Fruit fly (Drosophila melanogaster) whole organism, embryonic: ENCODE results near the gene CG8042.
A peak's percentile ranks its signal among the peaks of the same experiment; 100 is the strongest.

Experiments
- CG11247 ChIP-seq: fragments of 200-800 bp; sonication (Bioruptor generic); IDR thresholded peaks from 2 replicates; pipeline ENCODE4 v1.3.6; 2022; ENCODE audit warnings: missing biosample characterization, missing genetic modification characterization
- CG12219 ChIP-seq: fragments of 200-800 bp; sonication (Bioruptor generic); optimal IDR thresholded peaks from 3 replicates; lab custom pipeline; 2018; ENCODE audit warnings: missing biosample characterization, mild to moderate bottlenecking, missing genetic modification characterization
- CG12769 ChIP-seq: fragments of 200-800 bp; sonication (Bioruptor generic); optimal IDR thresholded peaks from 2 replicates; lab custom pipeline; 2019; ENCODE audit warnings: missing biosample characterization, mild to moderate bottlenecking, missing genetic modification characterization, moderate library complexity
- CG14441 ChIP-seq: fragments of 200-800 bp; sonication (Bioruptor generic); IDR thresholded peaks from 2 replicates; pipeline ENCODE4 v1.3.6; 2022; ENCODE audit warnings: missing biosample characterization, missing genetic modification characterization
- CG1529 ChIP-seq: fragments of 200-800 bp; sonication (Bioruptor generic); optimal IDR thresholded peaks from 3 replicates; lab custom pipeline; 2018; ENCODE audit warnings: missing biosample characterization, missing genetic modification characterization
- CG17186 ChIP-seq: fragments of 200-800 bp; sonication (Bioruptor generic); optimal IDR thresholded peaks from 3 replicates; lab custom pipeline; 2017; ENCODE audit warnings: missing biosample characterization, missing genetic modification reagents, missing genetic modification characterization
- CG17829 ChIP-seq: fragments of 200-800 bp; optimal IDR thresholded peaks from 2 replicates; lab custom pipeline; 2019; ENCODE audit warnings: missing biosample characterization, mild to moderate bottlenecking, missing genetic modification characterization, moderate library complexity
- CG2120 ChIP-seq: fragments of 200-800 bp; sonication (Bioruptor generic); optimal IDR thresholded peaks from 3 replicates; lab custom pipeline; 2016; ENCODE audit warnings: missing biosample characterization, missing genetic modification characterization
- CG31388 ChIP-seq: fragments of 200-800 bp; sonication (Bioruptor generic); optimal IDR thresholded peaks from 2 replicates; lab custom pipeline; 2016; ENCODE audit warnings: missing biosample characterization, missing genetic modification characterization
- CG32767 ChIP-seq: fragments of 200-800 bp; sonication (Bioruptor generic); IDR thresholded peaks from 2 replicates; pipeline ENCODE4 v1.3.6; 2022; ENCODE audit warnings: missing biosample characterization, missing genetic modification characterization
- CG5180 ChIP-seq: fragments of 200-800 bp; sonication (Bioruptor generic); optimal IDR thresholded peaks from 3 replicates; lab custom pipeline; 2017; ENCODE audit warnings: missing biosample characterization, missing genetic modification characterization, mild to moderate bottlenecking, moderate library complexity, missing genetic modification reagents
- CG7987 ChIP-seq: fragments of 200-800 bp; sonication (Bioruptor generic); optimal IDR thresholded peaks from 2 replicates; lab custom pipeline; 2018; ENCODE audit warnings: missing biosample characterization, mild to moderate bottlenecking, missing genetic modification characterization, moderate library complexity
- CG8765 ChIP-seq: fragments of 200-800 bp; sonication (Bioruptor generic); IDR thresholded peaks from 2 replicates; pipeline ENCODE4 v1.3.6; 2022; ENCODE audit warnings: missing biosample characterization, missing genetic modification characterization
- CG9876 ChIP-seq: fragments of 200-800 bp; sonication (Bioruptor generic); optimal IDR thresholded peaks from 2 replicates; lab custom pipeline; 2016; ENCODE audit warnings: missing biosample characterization, missing genetic modification characterization
- CrebB ChIP-seq: fragments of 200-800 bp; sonication (Bioruptor generic); optimal IDR thresholded peaks from 3 replicates; lab custom pipeline; 2018; ENCODE audit warnings: missing biosample characterization, mild to moderate bottlenecking, missing genetic modification characterization
- D19A ChIP-seq: fragments of 200-800 bp; optimal IDR thresholded peaks from 3 replicates; lab custom pipeline; 2019; ENCODE audit warnings: missing biosample characterization, mild to moderate bottlenecking, missing genetic modification characterization, moderate library complexity
- Deaf1 ChIP-seq: fragments of 200-800 bp; optimal IDR thresholded peaks from 3 replicates; lab custom pipeline; 2019; ENCODE audit warnings: missing biosample characterization, mild to moderate bottlenecking, missing genetic modification characterization, moderate library complexity
- Hmx ChIP-seq: fragments of 200-800 bp; sonication (Bioruptor generic); optimal IDR thresholded peaks from 2 replicates; lab custom pipeline; 2016; ENCODE audit warnings: missing biosample characterization, missing genetic modification characterization
- Lpt ChIP-seq: fragments of >200 bp; optimal IDR thresholded peaks from 2 replicates; lab custom pipeline; 2018; ENCODE audit warnings: missing biosample characterization, missing genetic modification characterization
- Max ChIP-seq: fragments of 200-800 bp; sonication (Bioruptor generic); optimal IDR thresholded peaks from 2 replicates; lab custom pipeline; 2016; ENCODE audit warnings: missing biosample characterization, mild to moderate bottlenecking, missing genetic modification characterization
- Med ChIP-seq: fragments of 200-800 bp; sonication (Bioruptor generic); peaks from one replicate; lab custom pipeline; 2016; ENCODE audit warnings: missing biosample characterization, missing genetic modification characterization, mild to moderate bottlenecking, inconsistent platforms, moderate library complexity
- TFAM ChIP-seq: fragments of 200-800 bp; sonication (Bioruptor generic); optimal IDR thresholded peaks from 2 replicates; lab custom pipeline; 2017; ENCODE audit warnings: missing biosample characterization, missing genetic modification characterization, inconsistent platforms
- Usf ChIP-seq: fragments of 200-800 bp; sonication (Bioruptor generic); optimal IDR thresholded peaks from 2 replicates; lab custom pipeline; 2017; ENCODE audit warnings: missing genotype, missing biosample characterization, missing genetic modification characterization
- YL-1 ChIP-seq: fragments of 200-800 bp; sonication (Bioruptor generic); optimal IDR thresholded peaks from 3 replicates; lab custom pipeline; 2017; ENCODE audit warnings: missing biosample characterization, mild to moderate bottlenecking, missing genetic modification characterization
- bowl ChIP-seq: fragments of 200-800 bp; sonication (Bioruptor generic); IDR thresholded peaks from 2 replicates; pipeline ENCODE4 v1.3.6; 2022; ENCODE audit warnings: missing biosample characterization, missing genetic modification characterization
- cad ChIP-seq: fragments of >200 bp; optimal IDR thresholded peaks from 2 replicates; lab custom pipeline; 2017; ENCODE audit warnings: missing biosample characterization, missing genetic modification characterization
- caup ChIP-seq: fragments of 200-800 bp; sonication (Bioruptor generic); optimal IDR thresholded peaks from 3 replicates; lab custom pipeline; 2017; ENCODE audit warnings: missing biosample characterization, mild to moderate bottlenecking, missing genetic modification characterization, moderate library complexity; ENCODE audit not compliant: severe bottlenecking
- cg ChIP-seq: fragments of 200-800 bp; sonication (Bioruptor generic); optimal IDR thresholded peaks from 3 replicates; lab custom pipeline; 2019; ENCODE audit warnings: missing biosample characterization, mild to moderate bottlenecking, missing genetic modification characterization, moderate library complexity
- dmrt99B ChIP-seq: fragments of 200-800 bp; sonication (Bioruptor generic); optimal IDR thresholded peaks from 2 replicates; lab custom pipeline; 2018; ENCODE audit warnings: missing biosample characterization, mild to moderate bottlenecking, missing genetic modification characterization, moderate library complexity
- eve ChIP-seq, 2 experiments: fragments of >200 bp; optimal IDR thresholded peaks; 2 replicates each; lab custom pipeline; 2017; ENCODE audit warnings: missing biosample characterization in 2 of 2, missing genetic modification characterization in 2 of 2
- gsb-n ChIP-seq: fragments of 200-800 bp; sonication (Bioruptor generic); optimal IDR thresholded peaks from 3 replicates; lab custom pipeline; 2018; ENCODE audit warnings: missing biosample characterization, mild to moderate bottlenecking, missing genetic modification characterization
- h ChIP-seq: fragments of >200 bp; optimal IDR thresholded peaks from 2 replicates; lab custom pipeline; 2017
- jumu ChIP-seq: fragments of 200-800 bp; sonication (Bioruptor generic); optimal IDR thresholded peaks from 3 replicates; lab custom pipeline; 2016; ENCODE audit warnings: missing biosample characterization, missing genetic modification characterization
- kah ChIP-seq: fragments of 200-800 bp; sonication (Bioruptor generic); optimal IDR thresholded peaks from 2 replicates; lab custom pipeline; 2018; ENCODE audit warnings: missing biosample characterization, mild to moderate bottlenecking, missing genetic modification characterization
- klu ChIP-seq: fragments of 200-800 bp; sonication (Bioruptor generic); IDR thresholded peaks from 2 replicates; pipeline ENCODE4 v1.3.6; 2022; ENCODE audit warnings: missing biosample characterization, missing genetic modification characterization
- nerfin-1 ChIP-seq: fragments of 200-800 bp; sonication (Bioruptor generic); optimal IDR thresholded peaks from 3 replicates; lab custom pipeline; 2019; ENCODE audit warnings: missing biosample characterization, mild to moderate bottlenecking, missing genetic modification characterization, moderate library complexity
- oc ChIP-seq: fragments of 200-800 bp; sonication (Bioruptor generic); optimal IDR thresholded peaks from 2 replicates; lab custom pipeline; 2018; ENCODE audit warnings: missing biosample characterization, mild to moderate bottlenecking, missing genetic modification characterization, moderate library complexity
- pfk ChIP-seq: fragments of 200-800 bp; sonication (Bioruptor generic); optimal IDR thresholded peaks from 2 replicates; lab custom pipeline; 2018; ENCODE audit warnings: missing biosample characterization, mild to moderate bottlenecking, missing genetic modification characterization, moderate library complexity
- pros ChIP-seq: fragments of 200-800 bp; sonication (Bioruptor generic); optimal IDR thresholded peaks from 3 replicates; lab custom pipeline; 2019; ENCODE audit warnings: missing biosample characterization, mild to moderate bottlenecking, missing genetic modification characterization, moderate library complexity
- pum ChIP-seq: fragments of 200-800 bp; sonication (Bioruptor generic); optimal IDR thresholded peaks from 2 replicates; lab custom pipeline; 2016; ENCODE audit warnings: missing biosample characterization, missing genetic modification characterization
- sens-2 ChIP-seq: fragments of 200-800 bp; sonication (Bioruptor generic); IDR thresholded peaks from 2 replicates; pipeline ENCODE4 v1.3.6; 2022; ENCODE audit warnings: missing biosample characterization, missing genetic modification characterization
- shn ChIP-seq: fragments of 200-800 bp; sonication (Bioruptor generic); optimal IDR thresholded peaks from 3 replicates; lab custom pipeline; 2016; ENCODE audit warnings: missing biosample characterization, missing genetic modification characterization
- slou ChIP-seq: fragments of 200-800 bp; sonication (Bioruptor generic); optimal IDR thresholded peaks from 3 replicates; lab custom pipeline; 2016; ENCODE audit warnings: missing biosample characterization, missing genetic modification characterization
- sqz ChIP-seq: fragments of 200-800 bp; sonication (Bioruptor generic); optimal IDR thresholded peaks from 3 replicates; lab custom pipeline; 2018; ENCODE audit warnings: missing biosample characterization, mild to moderate bottlenecking, missing genetic modification characterization
- stc ChIP-seq: fragments of 200-800 bp; sonication (Bioruptor generic); IDR thresholded peaks from 2 replicates; pipeline ENCODE4 v1.3.6; 2022; ENCODE audit warnings: missing biosample characterization, missing genetic modification characterization
- tin ChIP-seq: fragments of 200-800 bp; sonication (Bioruptor generic); optimal IDR thresholded peaks from 3 replicates; lab custom pipeline; 2016; ENCODE audit warnings: missing biosample characterization, missing genetic modification characterization
- tll ChIP-seq, 2 experiments: fragments of 200-800 bp in 1 of 2; fragments of >200 bp in 1 of 2; sonication (Bioruptor generic) in 1 of 2; optimal IDR thresholded peaks; 2 replicates each; lab custom pipeline; 2017 to 2019; ENCODE audit warnings: missing biosample characterization in 2 of 2, missing genetic modification characterization in 2 of 2, mild to moderate bottlenecking in 1 of 2, moderate library complexity in 1 of 2
- twi ChIP-seq: fragments of 200-800 bp; optimal IDR thresholded peaks from 2 replicates; lab custom pipeline; 2019; ENCODE audit warnings: missing biosample characterization, mild to moderate bottlenecking, missing genetic modification characterization, moderate library complexity
- vnd ChIP-seq: fragments of 200-800 bp; sonication (Bioruptor generic); IDR thresholded peaks from 3 replicates; pipeline ENCODE4 v1.3.6; 2022; ENCODE audit warnings: missing biosample characterization, missing genetic modification characterization; ENCODE audit not compliant: partially characterized antibody

CG8042 gene

dm6 chr3L:7984623-7985237 is 9.9 kb upstream of the CG8042 start (continued):
- no peak for TF ChIP-seq CG31388 (GFP tag; lab: Kevin White, UChicago)
- peak; percentile 77 for TF ChIP-seq twi (tag; lab: Kevin White, UChicago)
- no peak for TF ChIP-seq slou (GFP tag; lab: Kevin White, UChicago)
- peak; percentile 6 for TF ChIP-seq Deaf1
- peak; percentile 93 for TF ChIP-seq pros
- TF ChIP-seq sqz: peak; percentile 20
- TF ChIP-seq cg (GFP tag; lab: Kevin White, UChicago): peak; percentile 34
- no peak for TF ChIP-seq tll (GFP tag; optimal IDR thresholded peaks at IDR 0.05; lab: Kevin White, UChicago)
- TF ChIP-seq gsb-n (tag; lab: Kevin White, UChicago): peak; percentile 73
- TF ChIP-seq CG8765: no peak
- no peak for TF ChIP-seq shn
- TF ChIP-seq cad (GFP tag; lab: Kevin White, UChicago): peak; percentile 34
- TF ChIP-seq Hmx (GFP tag; lab: Kevin White, UChicago): no peak
- TF ChIP-seq nerfin-1 (tag; lab: Kevin White, UChicago): peak; percentile 38
- TF ChIP-seq D19A (tag; lab: Kevin White, UChicago): peak; percentile 12
- TF ChIP-seq kah (GFP tag; lab: Kevin White, UChicago): peak; percentile 5
- TF ChIP-seq CG5180: peak; percentile 8
- peak; percentile 52 for TF ChIP-seq oc (tag; lab: Kevin White, UChicago)

dm6 chr3L:7983602-7984223 is 8.9 kb upstream of the CG8042 start:
- no peak for TF ChIP-seq dmrt99B
- TF ChIP-seq CG17186: no peak
- TF ChIP-seq pum (GFP tag; lab: Kevin White, UChicago): no peak
- TF ChIP-seq h: no peak
- TF ChIP-seq tin: no peak
- TF ChIP-seq Lpt (GFP tag; lab: Kevin White, UChicago): peak; percentile 22
- TF ChIP-seq CG11247 (GFP tag; lab: Robert Waterston, UW): no peak
- TF ChIP-seq TFAM (GFP tag; lab: Kevin White, UChicago): no peak
- TF ChIP-seq Max: no peak
- TF ChIP-seq CG7987 (GFP tag; lab: Kevin White, UChicago): no peak
- TF ChIP-seq CG2120 (GFP tag; lab: Kevin White, UChicago): no peak
- TF ChIP-seq sens-2 (GFP tag; lab: Robert Waterston, UW): no peak
- peak; percentile 79 for TF ChIP-seq pros
- no peak for TF ChIP-seq Usf (GFP tag; lab: Kevin White, UChicago)
- no peak for TF ChIP-seq YL-1
- TF ChIP-seq CG1529 (GFP tag; lab: Kevin White, UChicago): no peak
- no peak for TF ChIP-seq caup (GFP tag; lab: Kevin White, UChicago)
- no peak for TF ChIP-seq eve (GFP tag; optimal IDR thresholded peaks at IDR 0.05; lab: Kevin White, UChicago)
- no peak for TF ChIP-seq CG9876
- TF ChIP-seq CG32767 (GFP tag; lab: Robert Waterston, UW): no peak
- no peak for TF ChIP-seq jumu (GFP tag; lab: Kevin White, UChicago)
- no peak for TF ChIP-seq CrebB (tag; lab: Kevin White, UChicago)
- TF ChIP-seq klu: no peak
- no peak for TF ChIP-seq bowl (GFP tag; lab: Robert Waterston, UW)
- TF ChIP-seq Med: peak; percentile 27
- no peak for TF ChIP-seq CG12219
- no peak for TF ChIP-seq pfk (GFP tag; lab: Kevin White, UChicago)
- no peak for TF ChIP-seq CG14441
- TF ChIP-seq CG17829 (tag; lab: Kevin White, UChicago): no peak
- TF ChIP-seq stc (GFP tag; lab: Robert Waterston, UW): no peak
- TF ChIP-seq tll (GFP tag; optimal IDR thresholded peaks at IDR 0.05; lab: Kevin White, UChicago): peak in 1 of 2 experiments; percentile 91
- TF ChIP-seq CG12769 (tag; lab: Kevin White, UChicago): no peak
- no peak for TF ChIP-seq vnd (GFP tag; lab: Robert Waterston, UW)
- TF ChIP-seq oc (tag; lab: Kevin White, UChicago): no peak
